Fruit fly (Drosophila melanogaster) whole organism, embryonic: ENCODE measurements around the gene CG7191.

ENCODE experiments used
- Awh ChIP-seq: fragments of 200-800 bp; sonication (Bioruptor generic); IDR thresholded peaks from 2 replicates; pipeline ENCODE4, ENCODE4 v1.3.6; 2022; ENCODE audit warnings: missing biosample characterization, missing genetic modification characterization
- B-H2 ChIP-seq: fragments of 200-800 bp; sonication (Bioruptor generic); optimal IDR thresholded peaks from 2 replicates; lab custom pipeline; 2018; ENCODE audit warnings: missing biosample characterization, mild to moderate bottlenecking, missing genetic modification characterization
- CG10366 ChIP-seq: fragments of 200-800 bp; sonication (Bioruptor generic); IDR thresholded peaks from 2 replicates; pipeline ENCODE4 v1.3.6; 2022; ENCODE audit warnings: missing biosample characterization, missing genetic modification characterization
- CG14710 ChIP-seq: fragments of 200-800 bp; sonication (Bioruptor generic); optimal IDR thresholded peaks from 3 replicates; lab custom pipeline; 2019; ENCODE audit warnings: missing biosample characterization, mild to moderate bottlenecking, missing genetic modification characterization, moderate library complexity
- CG15073 ChIP-seq: fragments of 200-800 bp; sonication (Bioruptor generic); optimal IDR thresholded peaks from 2 replicates; lab custom pipeline; 2016; ENCODE audit warnings: missing biosample characterization, missing genetic modification characterization
- CG15696 ChIP-seq: fragments of 200-800 bp; sonication (Bioruptor generic); optimal IDR thresholded peaks from 2 replicates; lab custom pipeline; 2019; ENCODE audit warnings: missing biosample characterization, mild to moderate bottlenecking, missing genetic modification characterization, moderate library complexity
- CG1647 ChIP-seq: fragments of 200-800 bp; sonication (Bioruptor generic); optimal IDR thresholded peaks from 3 replicates; lab custom pipeline; 2016; ENCODE audit warnings: missing biosample characterization, missing genetic modification characterization
- CG16863 ChIP-seq: fragments of 200-800 bp; sonication (Bioruptor generic); optimal IDR thresholded peaks from 3 replicates; lab custom pipeline; 2016; ENCODE audit warnings: missing biosample characterization, missing genetic modification characterization
- CG17359 ChIP-seq: fragments of 200-800 bp; sonication (Bioruptor generic); optimal IDR thresholded peaks from 3 replicates; lab custom pipeline; 2018; ENCODE audit warnings: missing biosample characterization, mild to moderate bottlenecking, missing genetic modification characterization, moderate library complexity
- CG17385 ChIP-seq: fragments of 200-800 bp; sonication (Bioruptor generic); optimal IDR thresholded peaks from 3 replicates; lab custom pipeline; 2018; ENCODE audit warnings: missing biosample characterization, mild to moderate bottlenecking, missing genetic modification characterization
- CG17829 ChIP-seq: fragments of 200-800 bp; optimal IDR thresholded peaks from 2 replicates; lab custom pipeline; 2019; ENCODE audit warnings: missing biosample characterization, mild to moderate bottlenecking, missing genetic modification characterization, moderate library complexity
- CG1792 ChIP-seq: fragments of 200-800 bp; sonication (Bioruptor generic); optimal IDR thresholded peaks from 2 replicates; lab custom pipeline; 2016; ENCODE audit warnings: missing biosample characterization, missing genetic modification characterization
- CG33213 ChIP-seq: fragments of 200-800 bp; sonication (Bioruptor generic); optimal IDR thresholded peaks from 3 replicates; lab custom pipeline; 2016; ENCODE audit warnings: missing biosample characterization, missing genetic modification characterization
- CG4328 ChIP-seq: fragments of 200-800 bp; sonication (Bioruptor generic); optimal IDR thresholded peaks from 3 replicates; lab custom pipeline; 2017; ENCODE audit warnings: missing biosample characterization, missing genetic modification reagents, missing genetic modification characterization
- CG4617 ChIP-seq: fragments of 200-800 bp; sonication (Bioruptor generic); optimal IDR thresholded peaks from 3 replicates; lab custom pipeline; 2016; ENCODE audit warnings: missing biosample characterization, missing genetic modification characterization, borderline replicate concordance
- CG7963 ChIP-seq: fragments of 200-800 bp; sonication (Bioruptor generic); IDR thresholded peaks from 3 replicates; pipeline ENCODE4 v1.3.6; 2022; ENCODE audit warnings: missing biosample characterization, missing genetic modification characterization; ENCODE audit not compliant: partially characterized antibody
- CHES-1-like ChIP-seq: fragments of 200-800 bp; sonication (Bioruptor generic); optimal IDR thresholded peaks from 2 replicates; lab custom pipeline; 2016; ENCODE audit warnings: missing biosample characterization, missing genetic modification characterization
- CTCF ChIP-seq: fragments of 200-800 bp; sonication (Bioruptor generic); optimal IDR thresholded peaks from 2 replicates; lab custom pipeline; 2017; ENCODE audit warnings: missing biosample characterization, mild to moderate bottlenecking, missing genetic modification characterization, moderate library complexity
- CrebB ChIP-seq: fragments of 200-800 bp; sonication (Bioruptor generic); optimal IDR thresholded peaks from 3 replicates; lab custom pipeline; 2018; ENCODE audit warnings: missing biosample characterization, mild to moderate bottlenecking, missing genetic modification characterization
- Dfd ChIP-seq, 2 experiments: fragments of >200 bp; optimal IDR thresholded peaks; 2 replicates each; lab custom pipeline; 2017; ENCODE audit warnings: missing biosample characterization in 2 of 2, missing genetic modification characterization in 2 of 2
- GATAe ChIP-seq: fragments of 200-800 bp; sonication (Bioruptor generic); conservative IDR thresholded peaks from 2 replicates; pipeline ENCODE4 v1.3.6; 2022; ENCODE audit warnings: missing biosample characterization, missing genetic modification characterization
- HLH54F ChIP-seq: fragments of 200-800 bp; sonication (Bioruptor generic); optimal IDR thresholded peaks from 3 replicates; lab custom pipeline; 2016; ENCODE audit warnings: missing biosample characterization, missing genetic modification characterization
- Jarid2 ChIP-seq: fragments of 200-800 bp; sonication (Bioruptor generic); optimal IDR thresholded peaks from 3 replicates; lab custom pipeline; 2017; ENCODE audit warnings: mild to moderate bottlenecking, missing biosample characterization, missing genetic modification reagents, missing genetic modification characterization
- Lhr ChIP-seq: fragments of 200-800 bp; sonication (Bioruptor generic); optimal IDR thresholded peaks from 3 replicates; lab custom pipeline; 2017; ENCODE audit warnings: mild to moderate bottlenecking, missing biosample characterization, missing genetic modification reagents, missing genetic modification characterization
- Med ChIP-seq: fragments of 200-800 bp; sonication (Bioruptor generic); peaks from one replicate; lab custom pipeline; 2016; ENCODE audit warnings: missing biosample characterization, missing genetic modification characterization, mild to moderate bottlenecking, inconsistent platforms, moderate library complexity
- Ravus ChIP-seq: fragments of 200-800 bp; sonication (Bioruptor generic); IDR thresholded peaks from 2 replicates; pipeline ENCODE4 v1.3.6; 2022; ENCODE audit warnings: missing biosample characterization, missing genetic modification characterization
- Rfx ChIP-seq: fragments of 200-800 bp; sonication (Bioruptor generic); IDR thresholded peaks from 2 replicates; pipeline ENCODE4 v1.3.6; 2022; ENCODE audit warnings: missing biosample characterization, missing genetic modification characterization
- Sin3A ChIP-seq: fragments of >200 bp; optimal IDR thresholded peaks from 2 replicates; lab custom pipeline; 2018
- Six4 ChIP-seq: fragments of 200-800 bp; sonication (Bioruptor generic); optimal IDR thresholded peaks from 2 replicates; lab custom pipeline; 2016; ENCODE audit warnings: missing biosample characterization, missing genetic modification characterization
- Xrp1 ChIP-seq: fragments of 200-800 bp; sonication (Bioruptor generic); IDR thresholded peaks from 2 replicates; pipeline ENCODE4 v1.3.6; 2022; ENCODE audit warnings: missing biosample characterization, missing genetic modification characterization
- bab2 ChIP-seq: fragments of 200-800 bp; sonication (Bioruptor generic); optimal IDR thresholded peaks from 2 replicates; lab custom pipeline; 2016; ENCODE audit warnings: missing biosample characterization, missing genetic modification characterization
- cad ChIP-seq: fragments of >200 bp; optimal IDR thresholded peaks from 2 replicates; lab custom pipeline; 2017; ENCODE audit warnings: missing biosample characterization, missing genetic modification characterization
- chif ChIP-seq, 2 experiments: fragments of 200-800 bp; sonication (Bioruptor generic); optimal IDR thresholded peaks; 3 replicates each; lab custom pipeline; 2016; ENCODE audit warnings: missing biosample characterization in 2 of 2, missing genetic modification characterization in 2 of 2
- chinmo ChIP-seq: fragments of 200-800 bp; sonication (Bioruptor generic); IDR thresholded peaks from 4 replicates; pipeline ENCODE4 v1.3.6; 2022; ENCODE audit warnings: missing biosample characterization, missing genetic modification characterization; ENCODE audit not compliant: partially characterized antibody
- crc ChIP-seq: fragments of 200-800 bp; sonication (Bioruptor generic); optimal IDR thresholded peaks from 2 replicates; lab custom pipeline; 2016; ENCODE audit warnings: missing biosample characterization, missing genetic modification characterization
- dmrt99B ChIP-seq: fragments of 200-800 bp; sonication (Bioruptor generic); optimal IDR thresholded peaks from 2 replicates; lab custom pipeline; 2018; ENCODE audit warnings: missing biosample characterization, mild to moderate bottlenecking, missing genetic modification characterization, moderate library complexity
- dysf ChIP-seq: fragments of 200-800 bp; sonication (Bioruptor generic); IDR thresholded peaks from 3 replicates; pipeline ENCODE4 v1.3.6; 2022; ENCODE audit warnings: missing biosample characterization, missing genetic modification characterization
- esg ChIP-seq: fragments of 200-800 bp; sonication (Bioruptor generic); conservative IDR thresholded peaks from 2 replicates; pipeline ENCODE4 v1.3.6; 2022; ENCODE audit warnings: missing biosample characterization, missing genetic modification characterization
- ind ChIP-seq: fragments of 200-800 bp; sonication (Bioruptor generic); optimal IDR thresholded peaks from 3 replicates; lab custom pipeline; 2016; ENCODE audit warnings: missing biosample characterization, missing genetic modification characterization
- kay ChIP-seq: fragments of 200-800 bp; sonication (Bioruptor generic); optimal IDR thresholded peaks from 2 replicates; lab custom pipeline; 2016; ENCODE audit warnings: missing biosample characterization, missing genetic modification characterization
- scrt ChIP-seq: fragments of 200-800 bp; sonication (Bioruptor generic); optimal IDR thresholded peaks from 2 replicates; lab custom pipeline; 2018; ENCODE audit warnings: missing biosample characterization, mild to moderate bottlenecking, missing genetic modification characterization, moderate library complexity
- slou ChIP-seq: fragments of 200-800 bp; sonication (Bioruptor generic); optimal IDR thresholded peaks from 3 replicates; lab custom pipeline; 2016; ENCODE audit warnings: missing biosample characterization, missing genetic modification characterization
- sr ChIP-seq: fragments of 200-800 bp; sonication (Bioruptor generic); IDR thresholded peaks from 3 replicates; pipeline ENCODE4 v1.3.6; 2022; ENCODE audit warnings: missing biosample characterization, missing genetic modification characterization
- stc ChIP-seq: fragments of 200-800 bp; sonication (Bioruptor generic); IDR thresholded peaks from 2 replicates; pipeline ENCODE4 v1.3.6; 2022; ENCODE audit warnings: missing biosample characterization, missing genetic modification characterization
- tap ChIP-seq: fragments of 200-800 bp; optimal IDR thresholded peaks from 3 replicates; lab custom pipeline; 2019; ENCODE audit warnings: missing biosample characterization, mild to moderate bottlenecking, missing genetic modification characterization, moderate library complexity
- tin ChIP-seq: fragments of 200-800 bp; sonication (Bioruptor generic); optimal IDR thresholded peaks from 3 replicates; lab custom pipeline; 2016; ENCODE audit warnings: missing biosample characterization, missing genetic modification characterization
- tio ChIP-seq: fragments of 200-800 bp; sonication (Bioruptor generic); optimal IDR thresholded peaks from 2 replicates; lab custom pipeline; 2017; ENCODE audit warnings: missing biosample characterization, missing genetic modification characterization, inconsistent platforms
- trh ChIP-seq: fragments of 200-800 bp; sonication (Bioruptor generic); optimal IDR thresholded peaks from 2 replicates; lab custom pipeline; 2016; ENCODE audit warnings: missing biosample characterization, missing genetic modification characterization
- tx ChIP-seq: fragments of 200-800 bp; sonication (Bioruptor generic); optimal IDR thresholded peaks from 2 replicates; lab custom pipeline; 2016; ENCODE audit warnings: missing biosample characterization, missing genetic modification characterization
- unpg ChIP-seq: fragments of 200-800 bp; sonication (Bioruptor generic); optimal IDR thresholded peaks from 3 replicates; lab custom pipeline; 2018; ENCODE audit warnings: missing biosample characterization, mild to moderate bottlenecking, missing genetic modification characterization, moderate library complexity
- vfl ChIP-seq: fragments of 200-800 bp; sonication (Bioruptor generic); optimal IDR thresholded peaks from 2 replicates; lab custom pipeline; 2016; ENCODE audit warnings: missing biosample characterization, missing genetic modification characterization

CG7191 gene

dm6 chr2L:7790448-7791355 is 23.3 kb downstream of the CG7191 start, which contains the start of gene CG7149 (continued):
- TF ChIP-seq CG4328 = no peak
- no peak for TF ChIP-seq dmrt99B (tag; lab: Kevin White, UChicago)
- no peak for TF ChIP-seq Lhr (GFP tag; lab: Kevin White, UChicago)
- no peak for TF ChIP-seq CG33213 (GFP tag; lab: Kevin White, UChicago)
- TF ChIP-seq CG4617 (GFP tag; lab: Kevin White, UChicago) = no peak
- TF ChIP-seq GATAe (GFP tag; lab: Robert Waterston, UW) = peak; percentile 66
- no peak for TF ChIP-seq tio (GFP tag; lab: Kevin White, UChicago)
- TF ChIP-seq CG14710 = no peak
- TF ChIP-seq cad = no peak
- no peak for TF ChIP-seq CG10366 (GFP tag; lab: Robert Waterston, UW)
- TF ChIP-seq CG15073 = no peak
- no peak for TF ChIP-seq bab2 (GFP tag; lab: Kevin White, UChicago)
- TF ChIP-seq CTCF (GFP tag; lab: Kevin White, UChicago) = no peak
- TF ChIP-seq unpg (GFP tag; lab: Kevin White, UChicago) = no peak
- TF ChIP-seq Dfd (GFP tag; optimal IDR thresholded peaks at IDR 0.05; lab: Kevin White, UChicago) = no peak
- TF ChIP-seq Rfx (GFP tag; lab: Robert Waterston, UW) = 0 out of 2 replicates have a peak, but pooled peaks have one; percentile 15
- TF ChIP-seq Med (GFP tag; lab: Kevin White, UChicago) = peak; percentile 83
- TF ChIP-seq Awh (GFP tag; lab: Robert Waterston, UW) = 0 out of 2 replicates have a peak, but pooled peaks have one; percentile 4
- TF ChIP-seq ind (GFP tag; lab: Kevin White, UChicago) = no peak
- TF ChIP-seq B-H2 (GFP tag; lab: Kevin White, UChicago) = no peak
- no peak for TF ChIP-seq CrebB (tag; lab: Kevin White, UChicago)
- TF ChIP-seq crc (GFP tag; lab: Kevin White, UChicago) = no peak
- TF ChIP-seq Ravus (GFP tag; lab: Robert Waterston, UW) = no peak
- no peak for TF ChIP-seq sr
- no peak for TF ChIP-seq CG17359 (tag; lab: Kevin White, UChicago)
- no peak for TF ChIP-seq CG15696
- no peak for TF ChIP-seq tap
- TF ChIP-seq tx = no peak
- TF ChIP-seq trh = no peak
- TF ChIP-seq CG7963 (GFP tag; lab: Robert Waterston, UW) = no peak
- TF ChIP-seq kay (GFP tag; lab: Kevin White, UChicago) = no peak
- TF ChIP-seq slou (GFP tag; lab: Kevin White, UChicago) = no peak
- TF ChIP-seq chif (GFP tag; optimal IDR thresholded peaks at IDR 0.05; lab: Kevin White, UChicago) = peak in 1 of 2 experiments; percentile 21
- TF ChIP-seq CG17385 = peak; percentile 83
- TF ChIP-seq Six4 (GFP tag; lab: Kevin White, UChicago) = no peak
- no peak for TF ChIP-seq vfl
- TF ChIP-seq scrt (GFP tag; lab: Kevin White, UChicago) = no peak
- TF ChIP-seq esg (GFP tag; lab: Robert Waterston, UW) = no peak
- TF ChIP-seq CG16863 = no peak
- peak; percentile 92; the same call in 3 of the 4 replicates for TF ChIP-seq chinmo (GFP tag; lab: Robert Waterston, UW)
- TF ChIP-seq dysf (GFP tag; lab: Robert Waterston, UW) = peak; percentile 30; the same call in 1 of the 3 replicates
- no peak for TF ChIP-seq CHES-1-like (GFP tag; lab: Kevin White, UChicago)
- TF ChIP-seq tin (GFP tag; lab: Kevin White, UChicago) = no peak
- TF ChIP-seq Xrp1 = no peak
- no peak for TF ChIP-seq stc (GFP tag; lab: Robert Waterston, UW)
- no peak for TF ChIP-seq Sin3A (lab: Kevin White, UChicago)
- peak; percentile 5 for TF ChIP-seq HLH54F
- no peak for TF ChIP-seq CG1647 (GFP tag; lab: Kevin White, UChicago)
- no peak for TF ChIP-seq CG17829 (tag; lab: Kevin White, UChicago)
- no peak for TF ChIP-seq CG1792 (GFP tag; lab: Kevin White, UChicago)
- TF ChIP-seq Jarid2 = peak; percentile 59
